Worm (Caenorhabditis elegans) whole organism, L1 larva: ENCODE measurements around the gene C54D10.4.

ENCODE experiments used
- C04F5.9 ChIP-seq: sonication (generic microtip); optimal IDR thresholded peaks from 2 replicates; lab custom pipeline; 2016; ENCODE audit warnings: missing genetic modification characterization, missing compliant biosample characterization
- Y116A8C.19 ChIP-seq: sonication (generic microtip); optimal IDR thresholded peaks from 2 replicates; lab custom pipeline; 2016; ENCODE audit warnings: missing compliant biosample characterization, missing genetic modification characterization, borderline replicate concordance
- aha-1 ChIP-seq: fragments of 150-350 bp; optimal IDR thresholded peaks from 2 replicates; lab custom pipeline; 2014; ENCODE audit warnings: missing biosample characterization, missing genetic modification characterization
- aly-2 ChIP-seq: fragments of 150-350 bp; optimal IDR thresholded peaks from 2 replicates; lab custom pipeline; 2014; ENCODE audit warnings: missing biosample characterization, missing genetic modification characterization
- ceh-63 ChIP-seq: fragments of 200-800 bp; sonication (Bioruptor generic); optimal IDR thresholded peaks from 2 replicates; lab custom pipeline; 2018; ENCODE audit warnings: mild to moderate bottlenecking, missing genetic modification characterization, missing compliant biosample characterization
- ces-1 ChIP-seq: fragments of 150-350 bp; optimal IDR thresholded peaks from 2 replicates; lab custom pipeline; 2014; ENCODE audit warnings: missing biosample characterization, missing genetic modification reagents, missing genetic modification characterization
- dsc-1 ChIP-seq: sonication (generic microtip); optimal IDR thresholded peaks from 2 replicates; lab custom pipeline; 2016; ENCODE audit warnings: mild to moderate bottlenecking, missing genetic modification characterization, missing compliant biosample characterization
- efl-1 ChIP-seq, 4 experiments: fragments of 150-350 bp; optimal IDR thresholded peaks in 3 of 4; peaks in 1 of 4; 1 replicate in 1 of 4; 2 replicates in 3 of 4; lab custom pipeline; 2014; ENCODE audit warnings: missing biosample characterization in 2 of 4, missing genetic modification characterization in 2 of 4, missing genetic modification reagents in 2 of 4
- egl-13 ChIP-seq: sonication (generic microtip); optimal IDR thresholded peaks from 2 replicates; lab custom pipeline; 2016; ENCODE audit warnings: missing genotype, missing genetic modification reagents, missing genetic modification characterization, missing compliant biosample characterization
- fkh-10 ChIP-seq: sonication (generic microtip); optimal IDR thresholded peaks from 2 replicates; lab custom pipeline; 2017; ENCODE audit warnings: missing biosample characterization, missing genetic modification reagents, missing genetic modification characterization
- fkh-4 ChIP-seq: sonication (generic microtip); optimal IDR thresholded peaks from 2 replicates; lab custom pipeline; 2016; ENCODE audit warnings: missing compliant biosample characterization, missing genetic modification characterization, borderline replicate concordance
- fos-1 ChIP-seq: fragments of 150-350 bp; optimal IDR thresholded peaks from 2 replicates; lab custom pipeline; 2014; ENCODE audit warnings: missing biosample characterization, missing genetic modification characterization
- hlh-4 ChIP-seq: sonication (generic microtip); optimal IDR thresholded peaks from 2 replicates; lab custom pipeline; 2016; ENCODE audit warnings: mild to moderate bottlenecking, missing genetic modification characterization, missing compliant biosample characterization
- irx-1 ChIP-seq: sonication (generic microtip); optimal IDR thresholded peaks from 2 replicates; lab custom pipeline; 2016; ENCODE audit warnings: missing genetic modification characterization, missing compliant biosample characterization
- isw-1 ChIP-seq: fragments of 200-800 bp; sonication (Bioruptor generic); IDR thresholded peaks from 2 replicates; pipeline ENCODE4 v1.3.6; 2022; ENCODE audit warnings: missing genetic modification characterization, missing compliant biosample characterization
- lin-35 ChIP-seq, 2 experiments: fragments of 150-350 bp; optimal IDR thresholded peaks; 2 replicates each; lab custom pipeline; 2014; ENCODE audit warnings: missing biosample characterization in 2 of 2, missing genetic modification characterization in 2 of 2, missing genetic modification reagents in 2 of 2
- lsy-2 ChIP-seq, 2 experiments: fragments of 150-350 bp; optimal IDR thresholded peaks; 2 replicates each; lab custom pipeline; 2014; ENCODE audit warnings: missing biosample characterization in 2 of 2, missing genetic modification characterization in 2 of 2
- mep-1 ChIP-seq: fragments of 150-350 bp; optimal IDR thresholded peaks from 2 replicates; lab custom pipeline; 2014; ENCODE audit warnings: missing biosample characterization, missing genetic modification characterization
- nhr-12 ChIP-seq: sonication (generic microtip); optimal IDR thresholded peaks from 2 replicates; lab custom pipeline; 2017; ENCODE audit warnings: missing biosample characterization, missing genetic modification characterization
- nhr-19 ChIP-seq: fragments of 200-800 bp; sonication (Bioruptor generic); conservative IDR thresholded peaks from 2 replicates; pipeline ENCODE4 v1.3.6; 2022; ENCODE audit warnings: missing genetic modification characterization, missing compliant biosample characterization
- nhr-20 ChIP-seq: sonication (generic microtip); optimal IDR thresholded peaks from 2 replicates; lab custom pipeline; 2016; ENCODE audit warnings: mild to moderate bottlenecking, missing genetic modification characterization, missing compliant biosample characterization
- nhr-71 ChIP-seq: sonication (generic microtip); optimal IDR thresholded peaks from 2 replicates; lab custom pipeline; 2016; ENCODE audit warnings: mild to moderate bottlenecking, missing genetic modification characterization, moderate library complexity, missing compliant biosample characterization
- nhr-76 ChIP-seq: sonication (generic microtip); optimal IDR thresholded peaks from 2 replicates; lab custom pipeline; 2017; ENCODE audit warnings: missing biosample characterization, missing genetic modification characterization
- nhr-77 ChIP-seq: fragments of 150-350 bp; optimal IDR thresholded peaks from 2 replicates; lab custom pipeline; 2014; ENCODE audit warnings: missing biosample characterization, missing genetic modification characterization
- pax-3 ChIP-seq: fragments of 200-800 bp; sonication (Bioruptor generic); optimal IDR thresholded peaks from 2 replicates; lab custom pipeline; 2018; ENCODE audit warnings: mild to moderate bottlenecking, missing genetic modification characterization, moderate library complexity, missing compliant biosample characterization
- pqm-1 ChIP-seq: sonication (generic microtip); optimal IDR thresholded peaks from 3 replicates; lab custom pipeline; 2017; ENCODE audit warnings: missing biosample characterization, missing genetic modification characterization
- snu-23 ChIP-seq: sonication (generic microtip); optimal IDR thresholded peaks from 2 replicates; lab custom pipeline; 2016; ENCODE audit warnings: missing genetic modification characterization, missing compliant biosample characterization
- sptf-1 ChIP-seq: fragments of 150-350 bp; optimal IDR thresholded peaks from 2 replicates; lab custom pipeline; 2014; ENCODE audit warnings: missing biosample characterization, missing genetic modification characterization
- sup-37 ChIP-seq: fragments of 200-800 bp; sonication (Bioruptor generic); optimal IDR thresholded peaks from 2 replicates; lab custom pipeline; 2018; ENCODE audit warnings: mild to moderate bottlenecking, missing genetic modification characterization, missing compliant biosample characterization
- swsn-7 ChIP-seq: sonication (generic microtip); optimal IDR thresholded peaks from 2 replicates; lab custom pipeline; 2016; ENCODE audit warnings: missing genetic modification characterization, missing compliant biosample characterization
- tbx-2 ChIP-seq: sonication (generic microtip); optimal IDR thresholded peaks from 2 replicates; lab custom pipeline; 2016; ENCODE audit warnings: missing genetic modification characterization, missing compliant biosample characterization
- unc-130 ChIP-seq: fragments of 150-350 bp; optimal IDR thresholded peaks from 2 replicates; lab custom pipeline; 2017; ENCODE audit warnings: missing biosample characterization, missing genetic modification characterization, inconsistent platforms
- vab-15 ChIP-seq: sonication (generic microtip); optimal IDR thresholded peaks from 2 replicates; lab custom pipeline; 2017; ENCODE audit warnings: missing genotype, mild to moderate bottlenecking, missing genetic modification characterization, missing compliant biosample characterization
- ztf-4 ChIP-seq: fragments of 150-350 bp; optimal IDR thresholded peaks from 2 replicates; lab custom pipeline; 2014; ENCODE audit warnings: missing biosample characterization, missing genetic modification characterization

Gene C54D10.4

DNA sequence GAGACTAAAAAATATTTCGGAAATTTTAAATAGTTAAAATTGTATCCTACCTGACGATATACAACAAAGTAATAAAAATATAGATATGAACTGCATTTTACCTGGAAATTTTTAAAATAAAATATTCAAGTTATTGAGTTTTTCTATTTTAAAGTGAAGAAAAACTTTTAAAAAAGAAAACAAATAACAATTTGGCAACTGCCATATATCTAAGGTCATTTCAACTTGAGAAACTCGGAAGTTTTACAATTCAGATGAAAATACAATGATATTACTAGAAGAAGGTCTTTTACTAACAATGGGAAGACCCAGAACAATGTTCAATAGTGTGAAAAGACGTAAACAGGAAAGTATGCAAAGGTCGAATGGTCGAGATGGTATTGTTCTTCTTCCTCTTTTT is 29.2 kb upstream of the C54D10.4 start, which contains the start of gene C54D10.10:
C54D10.10 (minus strand) TSS at position 101 of the 400 bp plus-strand sequence.
- TF ChIP-seq Y116A8C.19 (tag; lab: Kevin White, UChicago) (no peak), irx-1 (tag; lab: Kevin White, UChicago) (no peak), nhr-20 (tag; lab: Kevin White, UChicago) (no peak), nhr-71 (tag; lab: Kevin White, UChicago) (no peak), C04F5.9 (no peak), ces-1 (GFP tag; lab: Kevin White, UChicago) (no peak), mep-1 (no peak), lsy-2 (tag; optimal IDR thresholded peaks at IDR 0.05; lab: Kevin White, UChicago) (no peak), unc-130 (tag; lab: Kevin White, UChicago) (no peak), hlh-4 (tag; lab: Kevin White, UChicago) (no peak), isw-1 (GFP tag; lab: Robert Waterston, UW) (no peak), nhr-12 (tag; lab: Kevin White, UChicago) (no peak), swsn-7 (tag; lab: Kevin White, UChicago) (no peak), snu-23 (GFP tag; lab: Kevin White, UChicago) (no peak), tbx-2 (no peak), sup-37 (no peak), pax-3 (tag; lab: Kevin White, UChicago) (no peak)

ce11 chrV:12446895-12447294 is 26.2 kb upstream of the C54D10.4 start, which contains the start of the genes pals-38 and C54D10.9:
Gene pals-38 (minus strand): TSS chrV:12446995.
Gene C54D10.9 (plus strand): TSS chrV:12447153.
- TF ChIP-seq aha-1 (tag; lab: Kevin White, UChicago) (no peak), efl-1 (optimal IDR thresholded peaks at IDR 0.05; lab: Kevin White, UChicago) (no peak), efl-1 (GFP tag; optimal IDR thresholded peaks at IDR 0.05 in 1 of 2; lab: Kevin White, UChicago) (peak in 1 of 2 experiments; percentile 79)

DNA sequence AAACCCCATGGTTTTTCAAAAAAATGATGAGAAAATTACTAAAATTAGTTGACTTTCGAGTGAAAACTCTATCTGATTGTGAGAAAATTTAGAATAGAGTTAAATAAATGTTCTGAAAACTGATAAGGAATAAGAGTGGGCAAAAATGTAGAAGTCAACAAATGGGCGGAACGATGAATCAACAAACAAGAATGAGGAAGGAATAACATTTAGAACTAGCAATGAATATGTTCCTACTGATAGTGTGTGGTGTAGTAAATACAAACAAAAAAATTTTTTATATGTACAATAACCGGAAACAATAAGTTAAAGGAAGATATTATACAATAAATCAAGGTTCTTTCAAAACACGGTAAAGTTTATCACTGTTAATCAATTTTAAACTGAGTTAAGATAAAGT is 23.0 kb upstream of the C54D10.4 start, which contains the start of gene pals-39:
pals-39 (minus strand) TSS at position 101 of the 400 bp plus-strand sequence.
- TF ChIP-seq nhr-76 (no peak), nhr-19 (GFP tag; lab: Robert Waterston, UW) (no peak), nhr-77 (tag; lab: Kevin White, UChicago) (no peak), pqm-1 (tag; lab: Kevin White, UChicago) (no peak), fos-1 (tag; lab: Kevin White, UChicago) (no peak), fkh-4 (no peak), ceh-63 (GFP tag; lab: Kevin White, UChicago) (no peak), fkh-10 (GFP tag; lab: Kevin White, UChicago) (no peak), lsy-2 (tag; optimal IDR thresholded peaks at IDR 0.05; lab: Kevin White, UChicago) (no peak), egl-13 (tag; lab: Kevin White, UChicago) (no peak), dsc-1 (tag; lab: Kevin White, UChicago) (no peak), tbx-2 (no peak), lin-35 (GFP tag; optimal IDR thresholded peaks at IDR 0.05; lab: Kevin White, UChicago) (no peak), sptf-1 (tag; lab: Kevin White, UChicago) (no peak), ztf-4 (tag; lab: Kevin White, UChicago) (no peak), aly-2 (tag; lab: Kevin White, UChicago) (no peak)

- TF ChIP-seq ceh-63 (GFP tag; lab: Kevin White, UChicago) (no peak), swsn-7 (tag; lab: Kevin White, UChicago) (no peak)
Measured at ce11 chrV:12441420-12441819, 20.7 kb upstream of the C54D10.4 start, which contains the start of gene pals-37. Gene pals-37 (minus strand): TSS chrV:12441520.

DNA sequence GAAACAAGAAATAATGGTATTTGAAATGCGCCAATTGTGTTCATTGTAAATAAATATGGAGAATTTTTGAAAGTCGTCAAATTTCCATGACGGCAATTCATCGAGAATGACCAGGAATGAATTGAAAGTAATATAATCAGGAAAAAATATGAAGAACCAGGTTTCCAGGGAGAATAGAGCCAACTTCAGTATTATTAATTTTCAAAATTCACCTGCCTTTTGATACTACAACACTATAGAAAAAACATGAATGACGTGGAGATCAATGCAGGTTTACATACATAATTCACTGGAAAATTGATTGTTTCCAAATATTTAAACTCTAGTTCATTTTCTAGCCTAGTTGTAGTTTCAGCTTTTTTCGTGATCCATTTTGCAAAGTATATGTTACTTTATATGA is 13.0 kb upstream of the C54D10.4 start, which contains the start of gene srh-25:
srh-25 (minus strand) TSS at position 101 of the 400 bp plus-strand sequence.
- peak; percentile 60 for TF ChIP-seq hlh-4 (tag; lab: Kevin White, UChicago)
- TF ChIP-seq vab-15 (tag; lab: Kevin White, UChicago), result no peak
